Worm (Caenorhabditis elegans) whole organism, L3 larva: ENCODE results near the gene srj-40.

Experiments
- R02D3.7 ChIP-seq: fragments of 150-350 bp; optimal IDR thresholded peaks from 2 replicates; lab custom pipeline; 2014; ENCODE audit warnings: missing biosample characterization, missing genetic modification characterization
- aly-2 ChIP-seq: fragments of 150-350 bp; optimal IDR thresholded peaks from 2 replicates; lab custom pipeline; 2014; ENCODE audit warnings: missing biosample characterization, missing genetic modification characterization
- ama-1 ChIP-seq: fragments of 150-350 bp; optimal IDR thresholded peaks from 2 replicates; lab custom pipeline; 2018
- ceh-16 ChIP-seq: sonication (generic microtip); optimal IDR thresholded peaks from 2 replicates; lab custom pipeline; 2017; ENCODE audit warnings: missing biosample characterization, missing genetic modification characterization
- ceh-28 ChIP-seq: fragments of 150-350 bp; optimal IDR thresholded peaks from 2 replicates; lab custom pipeline; 2014; ENCODE audit warnings: missing biosample characterization, missing genetic modification reagents, missing genetic modification characterization
- ceh-82 ChIP-seq: fragments of 150-350 bp; optimal IDR thresholded peaks from 2 replicates; lab custom pipeline; 2014; ENCODE audit warnings: missing biosample characterization, missing genetic modification characterization
- ceh-9 ChIP-seq: sonication (generic microtip); optimal IDR thresholded peaks from 2 replicates; lab custom pipeline; 2018; ENCODE audit warnings: missing biosample characterization, missing genetic modification characterization
- daf-12 ChIP-seq: fragments of 150-350 bp; optimal IDR thresholded peaks from 2 replicates; lab custom pipeline; 2014; ENCODE audit warnings: missing biosample characterization, missing genetic modification reagents, missing genetic modification characterization
- egl-5 ChIP-seq: fragments of 150-350 bp; optimal IDR thresholded peaks from 2 replicates; lab custom pipeline; 2017; ENCODE audit warnings: missing biosample characterization, missing genetic modification reagents, missing genetic modification characterization, inconsistent platforms
- elt-1 ChIP-seq: fragments of 150-350 bp; optimal IDR thresholded peaks from 2 replicates; lab custom pipeline; 2014; ENCODE audit warnings: missing biosample characterization, missing genetic modification characterization
- elt-2 ChIP-seq: sonication (generic microtip); optimal IDR thresholded peaks from 2 replicates; lab custom pipeline; 2016; ENCODE audit warnings: missing genetic modification reagents, mild to moderate bottlenecking, missing genetic modification characterization, missing compliant biosample characterization
- elt-3 ChIP-seq, 3 experiments: fragments of 150-350 bp in 1 of 3; sonication (generic microtip) in 2 of 3; optimal IDR thresholded peaks; 2 replicates in 2 of 3; 4 replicates in 1 of 3; lab custom pipeline; 2014 to 2017; ENCODE audit warnings: missing biosample characterization in 3 of 3, missing genetic modification characterization in 3 of 3
- eor-1 ChIP-seq, 2 experiments: fragments of 150-350 bp; optimal IDR thresholded peaks; 2 replicates each; lab custom pipeline; 2014 to 2018; ENCODE audit warnings: missing biosample characterization in 2 of 2, missing genetic modification characterization in 2 of 2
- fkh-10 ChIP-seq: sonication (generic microtip); optimal IDR thresholded peaks from 2 replicates; lab custom pipeline; 2017; ENCODE audit warnings: missing biosample characterization, missing genetic modification reagents, missing genetic modification characterization
- fkh-2 ChIP-seq: fragments of 150-350 bp; optimal IDR thresholded peaks from 2 replicates; lab custom pipeline; 2014; ENCODE audit warnings: missing biosample characterization, missing genetic modification reagents, missing genetic modification characterization
- jun-1 ChIP-seq: fragments of 150-350 bp; optimal IDR thresholded peaks from 2 replicates; lab custom pipeline; 2014; ENCODE audit warnings: missing biosample characterization, missing genetic modification reagents, missing genetic modification characterization
- lin-39 ChIP-seq: fragments of 150-350 bp; optimal IDR thresholded peaks from 2 replicates; lab custom pipeline; 2018; ENCODE audit warnings: missing biosample characterization, missing genetic modification reagents, missing genetic modification characterization
- lsy-12 ChIP-seq: sonication (generic microtip); optimal IDR thresholded peaks from 2 replicates; lab custom pipeline; 2016; ENCODE audit warnings: mild to moderate bottlenecking, missing genetic modification characterization, missing compliant biosample characterization
- nhr-11 ChIP-seq: fragments of 150-350 bp; optimal IDR thresholded peaks from 2 replicates; lab custom pipeline; 2014; ENCODE audit warnings: missing biosample characterization, missing genetic modification characterization
- nhr-12 ChIP-seq: fragments of 150-350 bp; optimal IDR thresholded peaks from 2 replicates; lab custom pipeline; 2014; ENCODE audit warnings: missing biosample characterization, missing genetic modification characterization
- nhr-23 ChIP-seq: fragments of 150-350 bp; optimal IDR thresholded peaks from 2 replicates; lab custom pipeline; 2014; ENCODE audit warnings: missing biosample characterization, missing genetic modification reagents, missing genetic modification characterization
- nhr-237 ChIP-seq: fragments of 150-350 bp; optimal IDR thresholded peaks from 2 replicates; lab custom pipeline; 2014; ENCODE audit warnings: missing biosample characterization, missing genetic modification characterization
- nhr-25 ChIP-seq: sonication (generic microtip); optimal IDR thresholded peaks from 2 replicates; lab custom pipeline; 2017; ENCODE audit warnings: missing biosample characterization, missing genetic modification characterization
- nhr-28 ChIP-seq: fragments of 150-350 bp; optimal IDR thresholded peaks from 2 replicates; lab custom pipeline; 2014; ENCODE audit warnings: missing biosample characterization, missing genetic modification characterization
- nhr-43 ChIP-seq: sonication (generic microtip); optimal IDR thresholded peaks from 2 replicates; lab custom pipeline; 2016; ENCODE audit warnings: mild to moderate bottlenecking, missing genetic modification characterization, missing compliant biosample characterization; ENCODE audit not compliant: poor library complexity, severe bottlenecking
- nhr-67 ChIP-seq: fragments of 150-350 bp; optimal IDR thresholded peaks from 2 replicates; lab custom pipeline; 2014; ENCODE audit warnings: missing biosample characterization, missing genetic modification characterization
- nhr-77 ChIP-seq: fragments of 150-350 bp; optimal IDR thresholded peaks from 2 replicates; lab custom pipeline; 2014; ENCODE audit warnings: missing biosample characterization, missing genetic modification characterization
- pha-4 ChIP-seq: fragments of 150-350 bp; optimal IDR thresholded peaks from 2 replicates; lab custom pipeline; 2014; ENCODE audit warnings: missing biosample characterization, missing genetic modification reagents, missing genetic modification characterization
- pqm-1 ChIP-seq: fragments of 150-350 bp; optimal IDR thresholded peaks from 2 replicates; lab custom pipeline; 2017; ENCODE audit warnings: missing biosample characterization, missing genetic modification characterization, inconsistent platforms
- sea-2 ChIP-seq: fragments of 150-350 bp; sonication (generic microtip); optimal IDR thresholded peaks from 4 replicates; lab custom pipeline; 2014; ENCODE audit warnings: missing biosample characterization, missing genetic modification reagents, missing genetic modification characterization
- skn-1 ChIP-seq: fragments of 150-350 bp; optimal IDR thresholded peaks from 2 replicates; lab custom pipeline; 2014; ENCODE audit warnings: missing biosample characterization, missing genetic modification characterization
- snpc-4 ChIP-seq: fragments of 150-350 bp; optimal IDR thresholded peaks from 2 replicates; lab custom pipeline; 2014; ENCODE audit warnings: missing biosample characterization, missing genetic modification characterization
- tbx-2 ChIP-seq: sonication (generic microtip); optimal IDR thresholded peaks from 2 replicates; lab custom pipeline; 2016; ENCODE audit warnings: mild to moderate bottlenecking, missing genetic modification characterization, missing compliant biosample characterization
- unc-62 ChIP-seq: fragments of 150-350 bp; sonication (generic microtip); optimal IDR thresholded peaks from 4 replicates; lab custom pipeline; 2014; ENCODE audit warnings: missing biosample characterization, missing genetic modification reagents, missing genetic modification characterization
- zag-1 ChIP-seq: fragments of 150-350 bp; optimal IDR thresholded peaks from 2 replicates; lab custom pipeline; 2014; ENCODE audit warnings: missing biosample characterization, missing genetic modification characterization
- ztf-11 ChIP-seq: fragments of 150-350 bp; optimal IDR thresholded peaks from 2 replicates; lab custom pipeline; 2014; ENCODE audit warnings: missing biosample characterization, missing genetic modification characterization
- ztf-4 ChIP-seq: fragments of 150-350 bp; optimal IDR thresholded peaks from 2 replicates; lab custom pipeline; 2014; ENCODE audit warnings: missing biosample characterization, missing genetic modification characterization

Gene srj-40

DNA sequence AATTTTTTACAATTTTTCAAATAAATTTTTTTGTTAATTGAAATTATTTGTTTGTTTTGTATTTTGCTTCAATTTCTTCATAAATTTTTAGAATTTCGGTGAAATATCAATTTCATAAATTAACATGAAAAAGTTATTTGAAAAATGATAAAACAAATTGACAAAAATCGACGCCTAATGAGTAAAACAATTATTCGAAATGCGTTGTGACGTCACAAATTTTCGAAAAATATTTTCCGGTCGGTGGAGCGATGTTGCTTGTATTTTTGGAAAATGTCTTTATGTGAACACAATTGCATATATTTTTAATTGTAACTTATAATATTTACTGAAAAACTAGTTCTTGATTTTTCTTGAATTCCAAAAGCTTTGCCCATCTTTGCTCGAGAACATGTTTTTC, 21.1 kb upstream of the srj-40 start:
- no peak for TF ChIP-seq fkh-2 (tag; lab: Kevin White, UChicago)
- no peak for TF ChIP-seq nhr-67
- TF ChIP-seq elt-3 (tag; optimal IDR thresholded peaks at IDR 0.05; lab: Kevin White, UChicago): no peak
- no peak for TF ChIP-seq nhr-25 (tag; lab: Kevin White, UChicago)
- no peak for TF ChIP-seq nhr-12
- TF ChIP-seq nhr-237 (tag; lab: Kevin White, UChicago): no peak
- TF ChIP-seq lin-39 (tag; lab: Kevin White, UChicago): no peak
- no peak for TF ChIP-seq ceh-9 (tag; lab: Kevin White, UChicago)
- TF ChIP-seq zag-1: no peak
- no peak for TF ChIP-seq aly-2 (tag; lab: Kevin White, UChicago)
- no peak for TF ChIP-seq jun-1 (tag; lab: Kevin White, UChicago)
- no peak for TF ChIP-seq ceh-28
- no peak for TF ChIP-seq nhr-11
- TF ChIP-seq fkh-10 (GFP tag; lab: Kevin White, UChicago): no peak
- no peak for TF ChIP-seq nhr-43
- no peak for TF ChIP-seq tbx-2

DNA sequence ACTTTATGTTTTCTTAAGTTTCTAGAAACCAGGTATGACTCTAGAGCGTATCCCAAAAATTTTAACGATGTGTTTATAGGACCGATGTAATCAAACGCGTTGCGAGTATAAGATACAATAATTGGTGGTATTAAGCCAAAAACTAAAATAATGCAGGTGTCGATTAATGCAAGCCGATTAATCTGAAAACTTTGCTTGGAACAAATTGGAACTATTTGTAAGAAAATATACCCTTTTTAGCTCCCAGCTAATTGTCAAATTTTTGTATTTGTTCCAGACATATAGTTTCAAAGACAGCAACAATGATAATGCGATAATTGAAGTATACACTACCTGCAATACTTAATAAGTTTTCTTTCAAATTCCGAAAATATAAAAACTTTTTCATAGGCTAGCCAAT, 20.4 kb upstream of the srj-40 start, which contains the start of gene srh-211:
Gene srh-211, minus strand, starts transcription at position 101 of the 400 bp plus-strand sequence.
- no peak for TF ChIP-seq nhr-23
- TF ChIP-seq sea-2 (GFP tag; lab: Kevin White, UChicago): no peak
- TF ChIP-seq nhr-67: no peak
- no peak for TF ChIP-seq elt-1 (tag; lab: Kevin White, UChicago)
- no peak for TF ChIP-seq egl-5 (tag; lab: Kevin White, UChicago)
- TF ChIP-seq skn-1 (tag; lab: Kevin White, UChicago): no peak
- no peak for TF ChIP-seq snpc-4 (tag; lab: Kevin White, UChicago)
- TF ChIP-seq pqm-1 (tag; lab: Kevin White, UChicago): no peak
- no peak for TF ChIP-seq nhr-11
- TF ChIP-seq ztf-11: no peak
- no peak for TF ChIP-seq ztf-4
- no peak for TF ChIP-seq ceh-82 (tag; lab: Kevin White, UChicago)

DNA sequence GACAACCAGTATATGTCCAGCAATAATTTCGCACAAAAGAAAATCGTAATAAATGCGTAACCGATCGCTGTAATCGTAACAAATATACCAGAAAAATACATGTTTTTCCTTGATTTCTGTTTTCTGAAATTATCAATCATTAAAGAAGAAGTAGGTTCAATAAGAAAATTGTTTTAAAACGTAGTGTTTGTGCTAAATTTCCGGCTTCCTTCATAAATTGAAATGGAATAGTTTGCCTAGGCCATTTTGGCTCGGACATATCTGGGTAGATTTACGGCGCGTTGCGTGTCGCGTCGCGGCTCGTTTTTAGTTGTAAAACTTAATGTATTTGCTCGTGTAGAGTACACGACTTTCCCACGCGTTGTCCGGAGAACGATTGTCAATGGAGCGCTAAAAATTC, 18.7 kb upstream of the srj-40 start, which contains the start of gene F38H12.5:
Gene F38H12.5, minus strand, starts transcription at position 101 of the 400 bp plus-strand sequence.
- TF ChIP-seq zag-1 (no peak), R02D3.7 (tag; lab: Kevin White, UChicago) (no peak), skn-1 (tag; lab: Kevin White, UChicago) (no peak), aly-2 (tag; lab: Kevin White, UChicago) (no peak), nhr-28 (no peak), tbx-2 (no peak), sea-2 (GFP tag; lab: Kevin White, UChicago) (no peak), unc-62 (GFP tag; lab: Kevin White, UChicago) (no peak), daf-12 (tag; lab: Kevin White, UChicago) (no peak), nhr-12 (no peak), lin-39 (tag; lab: Kevin White, UChicago) (no peak), ceh-16 (tag; lab: Kevin White, UChicago) (no peak), eor-1 (tag; optimal IDR thresholded peaks at IDR 0.05; lab: Kevin White, UChicago) (no peak)

DNA sequence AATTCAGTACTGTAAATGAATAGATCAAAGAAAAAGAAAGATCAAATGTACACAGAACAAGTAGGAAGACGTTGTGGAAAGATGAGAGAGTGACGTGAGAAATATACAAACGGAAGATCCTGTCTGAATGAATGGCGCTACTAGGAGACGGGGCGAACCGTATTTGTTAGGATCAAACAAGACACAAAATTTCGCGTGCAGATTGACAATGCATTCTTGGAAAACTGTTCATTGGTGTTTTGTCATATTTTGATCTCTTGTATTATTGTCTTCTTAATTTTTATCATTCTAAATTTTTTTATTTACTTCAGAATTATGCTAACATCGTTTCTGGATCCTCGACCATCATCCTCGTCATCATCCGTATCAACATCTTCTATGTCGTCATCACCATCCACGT, 6.9 kb upstream of the srj-40 start, which contains the start of gene nhr-181:
Gene nhr-181, plus strand, starts transcription at position 301 of the 400 bp plus-strand sequence.
- TF ChIP-seq fkh-10 (GFP tag; lab: Kevin White, UChicago) (no peak), nhr-77 (tag; lab: Kevin White, UChicago) (no peak), nhr-12 (no peak), ztf-11 (no peak), pha-4 (no peak), lsy-12 (tag; lab: Kevin White, UChicago) (no peak), elt-2 (tag; lab: Kevin White, UChicago) (no peak), nhr-43 (no peak), snpc-4 (tag; lab: Kevin White, UChicago) (no peak), egl-5 (tag; lab: Kevin White, UChicago) (no peak), skn-1 (tag; lab: Kevin White, UChicago) (no peak), ama-1 (lab: Kevin White, UChicago) (no peak)
